Fruit fly (Drosophila melanogaster) whole organism, adult: Measurements from ENCODE around the gene Chrac-14.

Experiments
- CG11617 ChIP-seq: fragments of 200-800 bp; sonication (Bioruptor generic); optimal IDR thresholded peaks from 2 replicates; lab custom pipeline; 2017; ENCODE audit warnings: mild to moderate bottlenecking, missing biosample characterization, missing genetic modification reagents, missing genetic modification characterization
- Clk ChIP-seq: fragments of 200-800 bp; sonication (Bioruptor generic); optimal IDR thresholded peaks from 2 replicates; lab custom pipeline; 2017; ENCODE audit warnings: missing biosample characterization, missing genetic modification characterization
- pad ChIP-seq: fragments of 200-800 bp; sonication (Bioruptor generic); optimal IDR thresholded peaks from 3 replicates; lab custom pipeline; 2017; ENCODE audit warnings: missing biosample characterization, missing genetic modification characterization, mild to moderate bottlenecking, moderate library complexity, missing genetic modification reagents

dm6 chr2L:8423047-8423446, 14.2 kb upstream of the Chrac-14 start:
- TF ChIP-seq Clk (GFP tag; lab: Kevin White, UChicago), result no peak
- TF ChIP-seq pad, result no peak
- TF ChIP-seq CG11617 (GFP tag; lab: Kevin White, UChicago), result no peak
